Fruit fly (Drosophila melanogaster): ENCODE data around the gene dgt4.

Gene dgt4

DNA sequence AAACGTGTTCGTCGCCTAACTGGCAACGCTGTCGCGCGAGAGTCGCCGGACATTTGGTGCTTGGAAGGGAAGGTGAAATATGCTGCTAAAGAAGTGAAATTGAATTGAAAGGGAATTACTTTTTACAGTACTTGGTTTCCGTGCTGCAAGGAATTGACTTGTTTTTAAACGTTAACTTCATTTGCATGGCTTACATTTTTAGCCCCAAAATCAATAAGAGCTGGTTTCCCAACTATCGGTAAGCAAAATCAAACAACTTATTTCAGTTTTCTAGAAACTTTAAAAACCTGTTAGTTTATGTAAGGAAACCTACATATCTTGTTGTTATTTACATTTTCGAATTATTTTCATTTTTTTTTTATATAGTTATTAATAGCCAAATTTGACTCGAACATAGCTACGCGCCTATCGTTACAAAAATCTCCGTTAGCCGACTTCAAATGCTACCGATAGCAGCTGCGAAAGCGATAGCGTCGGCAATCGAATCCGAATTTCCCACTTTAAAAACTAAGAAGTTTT lies at the start of gene dgt4, which contains the start of gene Nsun2 (continued):
- peak; percentile 66 for TF ChIP-seq Scr (GFP tag; IDR thresholded peaks at IDR 0.05; ENCODE audit: partially characterized antibody)
- no peak for TF ChIP-seq CG10654 (GFP tag; optimal IDR thresholded peaks at IDR 0.05)
- no peak for TF ChIP-seq Bteb2 (GFP tag; optimal IDR thresholded peaks at IDR 0.05)
- TF ChIP-seq CG34224 (GFP tag; IDR thresholded peaks at IDR 0.05; ENCODE audit: partially characterized antibody) = peak; percentile 36; the same call in 1 of the 3 replicates
- no peak for TF ChIP-seq ab (GFP tag; optimal IDR thresholded peaks at IDR 0.05)
- TF ChIP-seq sens (GFP tag) = peak; percentile 62
- TF ChIP-seq inv (GFP tag; IDR thresholded peaks at IDR 0.05; ENCODE audit: partially characterized antibody) = 0 out of 2 replicates have a peak, but pooled peaks have one; percentile 30
- TF ChIP-seq CG10267 (tag; optimal IDR thresholded peaks at IDR 0.05) = peak; percentile 19
- TF ChIP-seq CG14710 (tag; optimal IDR thresholded peaks at IDR 0.05) = peak; percentile 40
- no peak for TF ChIP-seq CG10274 (GFP tag; optimal IDR thresholded peaks at IDR 0.05)
- peak; percentile 60 for TF ChIP-seq E2f2 (GFP tag; IDR thresholded peaks at IDR 0.05)
- no peak for TF ChIP-seq z (GFP tag; IDR thresholded peaks at IDR 0.05)
- no peak for TF ChIP-seq nom (GFP tag; optimal IDR thresholded peaks at IDR 0.05)
- no peak for TF ChIP-seq E2f1 (GFP tag; IDR thresholded peaks at IDR 0.05)
- no peak for TF ChIP-seq fd96Cb (tag; optimal IDR thresholded peaks at IDR 0.05)
- no peak for TF ChIP-seq Elba2 (GFP tag; optimal IDR thresholded peaks at IDR 0.05)
- 0 out of 4 replicates have a peak, but pooled peaks have one; percentile 9 for TF ChIP-seq chinmo (GFP tag; IDR thresholded peaks at IDR 0.05; ENCODE audit: partially characterized antibody)
- no peak for TF ChIP-seq shn (GFP tag; optimal IDR thresholded peaks at IDR 0.05)
- TF ChIP-seq Dll (GFP tag; IDR thresholded peaks at IDR 0.05; ENCODE audit: partially characterized antibody) = peak; percentile 72; the same call in 3 of the 4 replicates
- TF ChIP-seq p53 (GFP tag; optimal IDR thresholded peaks at IDR 0.05) = no peak
- TF ChIP-seq trem (tag; optimal IDR thresholded peaks at IDR 0.05) = peak; percentile 21
- no peak for TF ChIP-seq CG6175 (GFP tag; IDR thresholded peaks at IDR 0.05)
- TF ChIP-seq Med (GFP tag) = peak; percentile 64
- TF ChIP-seq CG9932 (GFP tag; IDR thresholded peaks at IDR 0.05) = peak; percentile 40; the same call in 1 of the 2 replicates
- TF ChIP-seq CG7928 (GFP tag; optimal IDR thresholded peaks at IDR 0.05) = no peak
- peak; percentile 25 for TF ChIP-seq phol (tag; optimal IDR thresholded peaks at IDR 0.05)
- TF ChIP-seq ind (GFP tag; optimal IDR thresholded peaks at IDR 0.05) = peak; percentile 41
- no peak for TF ChIP-seq dimm (GFP tag; IDR thresholded peaks at IDR 0.05)
- no peak; the same call in 2 of the 3 replicates for TF ChIP-seq CG17361 (GFP tag; IDR thresholded peaks at IDR 0.05)
- TF ChIP-seq lov (optimal IDR thresholded peaks at IDR 0.05) = no peak
- no peak for TF ChIP-seq lov (GFP tag; IDR thresholded peaks at IDR 0.05)
- no peak for TF ChIP-seq wdn (GFP tag; IDR thresholded peaks at IDR 0.05)
- TF ChIP-seq yki (optimal IDR thresholded peaks at IDR 0.05) = no peak
- TF ChIP-seq Mes4 (GFP tag; optimal IDR thresholded peaks at IDR 0.05) = no peak
- no peak for TF ChIP-seq cg (GFP tag; optimal IDR thresholded peaks at IDR 0.05)
- no peak for TF ChIP-seq CG9215 (GFP tag; IDR thresholded peaks at IDR 0.05)
- no peak for TF ChIP-seq CG3838 (GFP tag; optimal IDR thresholded peaks at IDR 0.05)
- no peak for TF ChIP-seq CG2889 (GFP tag; IDR thresholded peaks at IDR 0.05)
- TF ChIP-seq CG4424 (GFP tag; optimal IDR thresholded peaks at IDR 0.05) = peak; percentile 25
- TF ChIP-seq gcm (GFP tag; optimal IDR thresholded peaks at IDR 0.05) = no peak
- no peak for TF ChIP-seq CG12299 (tag; optimal IDR thresholded peaks at IDR 0.05)
- TF ChIP-seq cato (GFP tag; optimal IDR thresholded peaks at IDR 0.05; ENCODE audit: borderline replicate concordance) = no peak
- no peak for TF ChIP-seq Nf-YA (GFP tag; IDR thresholded peaks at IDR 0.05)
- no peak for TF ChIP-seq CG6689 (GFP tag; IDR thresholded peaks at IDR 0.05)
- TF ChIP-seq kay (GFP tag; optimal IDR thresholded peaks at IDR 0.05) = peak; percentile 29
- TF ChIP-seq Sin3A (optimal IDR thresholded peaks at IDR 0.05) = peak; percentile 51
- no peak for TF ChIP-seq sim (GFP tag; IDR thresholded peaks at IDR 0.05)
- TF ChIP-seq pros (GFP tag; optimal IDR thresholded peaks at IDR 0.05) = no peak
- no peak for TF ChIP-seq ems (GFP tag; optimal IDR thresholded peaks at IDR 0.05)
- no peak for TF ChIP-seq gro (GFP tag; optimal IDR thresholded peaks at IDR 0.05)
- peak; percentile 18 for TF ChIP-seq Hsf (GFP tag; optimal IDR thresholded peaks at IDR 0.05)
- TF ChIP-seq scrt (GFP tag; optimal IDR thresholded peaks at IDR 0.05) = no peak

Measured in whole organism, embryonic.